Fruit fly (Drosophila melanogaster) whole organism, embryonic: Measurements from ENCODE around the gene Tbc1d22.
A peak's percentile ranks its signal among the peaks of the same experiment; 100 is the strongest.

Source experiments
- Ada2b ChIP-seq: fragments of 200-800 bp; sonication (Bioruptor generic); IDR thresholded peaks from 2 replicates; pipeline ENCODE4 v1.3.6; 2022; ENCODE audit warnings: missing biosample characterization, missing genetic modification characterization
- Atf6 ChIP-seq: fragments of 200-800 bp; sonication (Bioruptor generic); IDR thresholded peaks from 2 replicates; pipeline ENCODE4 v1.3.6; 2022; ENCODE audit warnings: missing biosample characterization, missing genetic modification characterization
- C15 ChIP-seq: fragments of 200-800 bp; sonication (Bioruptor generic); IDR thresholded peaks from 3 replicates; pipeline ENCODE4 v1.3.6; 2022; ENCODE audit warnings: missing biosample characterization, missing genetic modification characterization
- CG10654 ChIP-seq: fragments of 200-800 bp; sonication (Bioruptor generic); optimal IDR thresholded peaks from 2 replicates; lab custom pipeline; 2016; ENCODE audit warnings: missing biosample characterization, missing genetic modification characterization
- CG12104 ChIP-seq: fragments of 200-800 bp; sonication (Bioruptor generic); optimal IDR thresholded peaks from 3 replicates; lab custom pipeline; 2016; ENCODE audit warnings: missing biosample characterization, missing genetic modification characterization
- CG13123 ChIP-seq: fragments of 200-800 bp; sonication (Bioruptor generic); optimal IDR thresholded peaks from 2 replicates; lab custom pipeline; 2016; ENCODE audit warnings: missing biosample characterization, missing genetic modification characterization
- CG13287 ChIP-seq: fragments of 200-800 bp; sonication (Bioruptor generic); IDR thresholded peaks from 2 replicates; pipeline ENCODE4 v1.3.6; 2022; ENCODE audit warnings: missing biosample characterization, missing genetic modification characterization; ENCODE audit not compliant: partially characterized antibody
- CG13424 ChIP-seq: fragments of 200-800 bp; sonication (Bioruptor generic); optimal IDR thresholded peaks from 2 replicates; lab custom pipeline; 2019; ENCODE audit warnings: missing biosample characterization, mild to moderate bottlenecking, missing genetic modification characterization, moderate library complexity
- CG14860 ChIP-seq: fragments of 200-800 bp; sonication (Bioruptor generic); IDR thresholded peaks from 3 replicates; pipeline ENCODE4 v1.3.6; 2022; ENCODE audit warnings: missing biosample characterization, missing genetic modification characterization; ENCODE audit not compliant: partially characterized antibody
- CG15514 ChIP-seq: fragments of 200-800 bp; sonication (Bioruptor generic); optimal IDR thresholded peaks from 3 replicates; lab custom pipeline; 2017; ENCODE audit warnings: missing biosample characterization, missing genetic modification characterization, mild to moderate bottlenecking, moderate library complexity, missing genetic modification reagents
- CG18619 ChIP-seq: fragments of 200-800 bp; sonication (Bioruptor generic); optimal IDR thresholded peaks from 3 replicates; lab custom pipeline; 2017; ENCODE audit warnings: missing biosample characterization, mild to moderate bottlenecking, missing genetic modification characterization
- CG2116 ChIP-seq: fragments of 200-800 bp; sonication (Bioruptor generic); optimal IDR thresholded peaks from 3 replicates; lab custom pipeline; 2018; ENCODE audit warnings: missing biosample characterization, mild to moderate bottlenecking, missing genetic modification characterization
- CG2199 ChIP-seq: fragments of 200-800 bp; sonication (Bioruptor generic); IDR thresholded peaks from 3 replicates; pipeline ENCODE4 v1.3.6; 2022; ENCODE audit warnings: missing biosample characterization, missing genetic modification characterization
- CG2202 ChIP-seq: fragments of 200-800 bp; sonication (Bioruptor generic); optimal IDR thresholded peaks from 2 replicates; lab custom pipeline; 2018; ENCODE audit warnings: missing biosample characterization, mild to moderate bottlenecking, missing genetic modification characterization
- CG30403 ChIP-seq: fragments of 200-800 bp; sonication (Bioruptor generic); optimal IDR thresholded peaks from 3 replicates; lab custom pipeline; 2016; ENCODE audit warnings: missing biosample characterization, missing genetic modification characterization
- CG31441 ChIP-seq: fragments of 200-800 bp; sonication (Bioruptor generic); IDR thresholded peaks from 2 replicates; pipeline ENCODE4 v1.3.6; 2022; ENCODE audit warnings: missing biosample characterization, missing genetic modification characterization
- CG3726 ChIP-seq: fragments of 200-800 bp; sonication (Bioruptor generic); IDR thresholded peaks from 3 replicates; pipeline ENCODE4, ENCODE4 v1.3.6; 2022; ENCODE audit warnings: missing biosample characterization, missing genetic modification characterization
- CG3995 ChIP-seq: fragments of 200-800 bp; sonication (Bioruptor generic); optimal IDR thresholded peaks from 3 replicates; lab custom pipeline; 2016; ENCODE audit warnings: missing biosample characterization, missing genetic modification characterization
- CG7839 ChIP-seq: fragments of 200-800 bp; sonication (Bioruptor generic); optimal IDR thresholded peaks from 3 replicates; lab custom pipeline; 2018; ENCODE audit warnings: missing biosample characterization, mild to moderate bottlenecking, missing genetic modification characterization, moderate library complexity
- D ChIP-seq, 2 experiments: fragments of 200-800 bp in 1 of 2; fragments of >200 bp in 1 of 2; sonication (Bioruptor generic) in 1 of 2; optimal IDR thresholded peaks; 2 replicates in 1 of 2; 3 replicates in 1 of 2; lab custom pipeline; 2017; ENCODE audit warnings: mild to moderate bottlenecking in 1 of 2, missing biosample characterization in 1 of 2, missing genetic modification characterization in 1 of 2, missing genetic modification reagents in 1 of 2
- Doc2 ChIP-seq: fragments of 200-800 bp; sonication (Bioruptor generic); IDR thresholded peaks from 2 replicates; pipeline ENCODE4 v1.3.6; 2022; ENCODE audit warnings: missing biosample characterization, missing genetic modification characterization
- Dp ChIP-seq: fragments of 200-800 bp; sonication (Bioruptor generic); optimal IDR thresholded peaks from 2 replicates; lab custom pipeline; 2018; ENCODE audit warnings: missing biosample characterization, mild to moderate bottlenecking, missing genetic modification characterization, moderate library complexity
- Ets97D ChIP-seq: fragments of 200-800 bp; sonication (Bioruptor generic); optimal IDR thresholded peaks from 3 replicates; lab custom pipeline; 2016; ENCODE audit warnings: missing biosample characterization, missing genetic modification characterization
- Fer3 ChIP-seq: fragments of 200-800 bp; sonication (Bioruptor generic); optimal IDR thresholded peaks from 2 replicates; lab custom pipeline; 2018; ENCODE audit warnings: missing biosample characterization, mild to moderate bottlenecking, missing genetic modification characterization, moderate library complexity
- Hmr ChIP-seq: fragments of 200-800 bp; sonication (Bioruptor generic); optimal IDR thresholded peaks from 3 replicates; lab custom pipeline; 2017; ENCODE audit warnings: mild to moderate bottlenecking, missing biosample characterization, missing genetic modification reagents, missing genetic modification characterization
- Lhr ChIP-seq: fragments of 200-800 bp; sonication (Bioruptor generic); optimal IDR thresholded peaks from 3 replicates; lab custom pipeline; 2017; ENCODE audit warnings: mild to moderate bottlenecking, missing biosample characterization, missing genetic modification reagents, missing genetic modification characterization
- Oaz ChIP-seq: fragments of 200-800 bp; sonication (Bioruptor generic); IDR thresholded peaks from 2 replicates; pipeline ENCODE4 v1.3.6; 2022; ENCODE audit warnings: missing biosample characterization, missing genetic modification characterization
- PHDP ChIP-seq: fragments of 200-800 bp; sonication (Bioruptor generic); optimal IDR thresholded peaks from 3 replicates; lab custom pipeline; 2018; ENCODE audit warnings: missing biosample characterization, mild to moderate bottlenecking, missing genetic modification characterization, moderate library complexity
- Ravus ChIP-seq: fragments of 200-800 bp; sonication (Bioruptor generic); IDR thresholded peaks from 2 replicates; pipeline ENCODE4 v1.3.6; 2022; ENCODE audit warnings: missing biosample characterization, missing genetic modification characterization
- abd-A ChIP-seq: fragments of 200-800 bp; sonication (Bioruptor generic); optimal IDR thresholded peaks from 3 replicates; lab custom pipeline; 2019; ENCODE audit warnings: missing biosample characterization, mild to moderate bottlenecking, missing genetic modification characterization, moderate library complexity
- ac ChIP-seq: fragments of 200-800 bp; sonication (Bioruptor generic); optimal IDR thresholded peaks from 3 replicates; lab custom pipeline; 2017; ENCODE audit warnings: missing biosample characterization, mild to moderate bottlenecking, missing genetic modification characterization
- amos ChIP-seq: fragments of 200-800 bp; sonication (Bioruptor generic); IDR thresholded peaks from 2 replicates; pipeline ENCODE4 v1.3.6; 2022; ENCODE audit warnings: missing biosample characterization, missing genetic modification characterization; ENCODE audit not compliant: partially characterized antibody
- crp ChIP-seq, 2 experiments: fragments of 200-800 bp; sonication (Bioruptor generic); optimal IDR thresholded peaks; 2 replicates in 1 of 2; 3 replicates in 1 of 2; lab custom pipeline; 2017; ENCODE audit warnings: missing biosample characterization in 2 of 2, missing genetic modification characterization in 2 of 2, mild to moderate bottlenecking in 1 of 2, moderate library complexity in 1 of 2
- da ChIP-seq: fragments of 200-800 bp; sonication (Bioruptor generic); optimal IDR thresholded peaks from 2 replicates; lab custom pipeline; 2016; ENCODE audit warnings: missing biosample characterization, missing genetic modification characterization
- exex ChIP-seq: fragments of 200-800 bp; sonication (Bioruptor generic); optimal IDR thresholded peaks from 4 replicates; lab custom pipeline; 2018; ENCODE audit warnings: missing biosample characterization, mild to moderate bottlenecking, missing genetic modification characterization, moderate library complexity
- gem ChIP-seq: fragments of 200-800 bp; sonication (Bioruptor generic); optimal IDR thresholded peaks from 2 replicates; lab custom pipeline; 2019; ENCODE audit warnings: missing biosample characterization, mild to moderate bottlenecking, missing genetic modification characterization, moderate library complexity
- gfzf ChIP-seq: fragments of 200-800 bp; sonication (Bioruptor generic); optimal IDR thresholded peaks from 2 replicates; lab custom pipeline; 2016; ENCODE audit warnings: missing biosample characterization, mild to moderate bottlenecking, missing genetic modification characterization, moderate library complexity
- knrl ChIP-seq: fragments of 200-800 bp; sonication (Bioruptor generic); IDR thresholded peaks from 3 replicates; pipeline ENCODE4 v1.3.6; 2022; ENCODE audit warnings: missing biosample characterization, missing genetic modification characterization; ENCODE audit not compliant: partially characterized antibody
- mirr ChIP-seq: fragments of 200-800 bp; sonication (Bioruptor generic); optimal IDR thresholded peaks from 3 replicates; lab custom pipeline; 2018; ENCODE audit warnings: missing biosample characterization, mild to moderate bottlenecking, missing genetic modification characterization
- org-1 ChIP-seq: fragments of 200-800 bp; sonication (Bioruptor generic); optimal IDR thresholded peaks from 2 replicates; lab custom pipeline; 2017; ENCODE audit warnings: missing biosample characterization, missing genetic modification characterization
- otp ChIP-seq: fragments of 200-800 bp; sonication (Bioruptor generic); IDR thresholded peaks from 3 replicates; pipeline ENCODE4, ENCODE4 v1.3.6; 2022; ENCODE audit warnings: missing biosample characterization, missing genetic modification characterization
- pfk ChIP-seq: fragments of 200-800 bp; sonication (Bioruptor generic); optimal IDR thresholded peaks from 2 replicates; lab custom pipeline; 2018; ENCODE audit warnings: missing biosample characterization, mild to moderate bottlenecking, missing genetic modification characterization, moderate library complexity
- pzg ChIP-seq: fragments of 200-800 bp; sonication (Bioruptor generic); optimal IDR thresholded peaks from 3 replicates; lab custom pipeline; 2018; ENCODE audit warnings: missing biosample characterization, mild to moderate bottlenecking, missing genetic modification characterization, moderate library complexity
- sd ChIP-seq: fragments of 200-800 bp; sonication (Bioruptor generic); optimal IDR thresholded peaks from 3 replicates; lab custom pipeline; 2018; ENCODE audit warnings: missing biosample characterization, mild to moderate bottlenecking, missing genetic modification characterization, moderate library complexity
- slou ChIP-seq: fragments of 200-800 bp; sonication (Bioruptor generic); optimal IDR thresholded peaks from 3 replicates; lab custom pipeline; 2016; ENCODE audit warnings: missing biosample characterization, missing genetic modification characterization
- sob ChIP-seq: fragments of 200-800 bp; sonication (Bioruptor generic); IDR thresholded peaks from 2 replicates; pipeline ENCODE4 v1.3.6; 2022; ENCODE audit warnings: missing biosample characterization, missing genetic modification characterization
- stc ChIP-seq: fragments of 200-800 bp; sonication (Bioruptor generic); IDR thresholded peaks from 2 replicates; pipeline ENCODE4 v1.3.6; 2022; ENCODE audit warnings: missing biosample characterization, missing genetic modification characterization
- trem ChIP-seq: fragments of 200-800 bp; optimal IDR thresholded peaks from 3 replicates; lab custom pipeline; 2019; ENCODE audit warnings: missing biosample characterization, mild to moderate bottlenecking, missing genetic modification characterization, moderate library complexity

Gene Tbc1d22

DNA sequence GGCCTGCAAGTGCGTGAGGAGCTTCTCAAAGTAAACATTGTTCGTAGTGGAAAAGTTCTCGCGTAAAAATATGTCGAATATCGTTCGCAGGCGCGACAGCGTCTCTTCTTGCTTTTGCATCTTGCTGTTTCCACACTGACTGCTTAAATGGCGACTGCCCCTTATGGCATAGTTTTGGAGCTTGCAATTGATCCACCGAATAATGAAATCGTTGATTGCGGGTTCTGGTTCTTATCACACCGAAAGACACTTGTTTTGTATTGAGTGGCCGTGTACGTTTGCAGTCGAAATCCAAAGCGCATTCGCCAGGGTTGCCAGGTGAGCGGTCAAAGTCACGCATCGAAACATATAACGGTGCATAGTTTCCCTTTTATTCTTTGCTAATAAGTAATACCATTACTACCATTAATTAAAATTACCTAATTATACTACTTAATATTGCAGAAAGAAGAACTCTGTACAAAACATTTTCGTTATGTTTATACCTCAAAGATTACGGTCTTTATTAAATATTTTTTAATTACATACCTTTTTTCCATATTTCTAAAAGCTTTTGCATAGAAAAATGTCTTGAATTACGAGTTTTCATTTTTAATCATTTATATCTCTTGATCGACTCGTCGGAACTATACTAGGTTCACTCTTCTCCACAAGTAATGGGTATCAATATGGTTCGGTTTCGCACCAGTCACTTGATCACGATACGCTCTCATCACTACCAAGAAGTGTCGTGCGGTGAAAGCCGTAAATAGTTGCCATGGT is at the start of gene Tbc1d22, which contains the start of gene CG7044 (continued):
- no peak for TF ChIP-seq stc (GFP tag; lab: Robert Waterston, UW)
- TF ChIP-seq CG10654 (GFP tag; lab: Kevin White, UChicago) = peak; percentile 0
- TF ChIP-seq crp (GFP tag; optimal IDR thresholded peaks at IDR 0.05; lab: Kevin White, UChicago) = peak in 1 of 2 experiments; percentile 19
- TF ChIP-seq CG15514 (GFP tag; lab: Kevin White, UChicago) = no peak
- TF ChIP-seq Ets97D (GFP tag; lab: Kevin White, UChicago) = peak; percentile 13
- TF ChIP-seq Hmr (GFP tag; lab: Kevin White, UChicago) = no peak
- TF ChIP-seq Lhr (GFP tag; lab: Kevin White, UChicago) = peak; percentile 61
- no peak for TF ChIP-seq pfk
- no peak for TF ChIP-seq da
- peak; percentile 29 for TF ChIP-seq CG2116
- peak; percentile 63 for TF ChIP-seq CG13424
- no peak for TF ChIP-seq C15
- TF ChIP-seq Atf6 (GFP tag; lab: Robert Waterston, UW) = no peak
- TF ChIP-seq CG18619 (GFP tag; lab: Kevin White, UChicago) = peak; percentile 43
- TF ChIP-seq CG13287 (GFP tag; lab: Robert Waterston, UW) = 0 out of 2 replicates have a peak, but pooled peaks have one; percentile 7
- TF ChIP-seq knrl (GFP tag; lab: Robert Waterston, UW) = peak; percentile 53; the same call in 2 of the 3 replicates
- no peak for TF ChIP-seq D (optimal IDR thresholded peaks at IDR 0.05; lab: Kevin White, UChicago)
- no peak for TF ChIP-seq D (GFP tag; optimal IDR thresholded peaks at IDR 0.05; lab: Kevin White, UChicago)
- peak; percentile 21 for TF ChIP-seq pzg (GFP tag; lab: Kevin White, UChicago)
- TF ChIP-seq CG7839 = no peak
- TF ChIP-seq Fer3 (tag; lab: Kevin White, UChicago) = peak; percentile 26
- no peak for TF ChIP-seq sd (tag; lab: Kevin White, UChicago)
- 0 out of 3 replicates have a peak, but pooled peaks have one; percentile 34 for TF ChIP-seq CG2199 (GFP tag; lab: Robert Waterston, UW)
- TF ChIP-seq ac = no peak
- TF ChIP-seq trem (tag; lab: Kevin White, UChicago) = peak; percentile 12
- TF ChIP-seq Dp (GFP tag; lab: Kevin White, UChicago) = peak; percentile 16
- TF ChIP-seq CG3995 (GFP tag; lab: Kevin White, UChicago) = peak; percentile 96
- peak; percentile 47; the same call in 1 of the 3 replicates for TF ChIP-seq CG14860 (GFP tag; lab: Robert Waterston, UW)
- no peak for TF ChIP-seq Ravus
- TF ChIP-seq sob (GFP tag; lab: Robert Waterston, UW) = no peak
- peak; percentile 25 for TF ChIP-seq slou (GFP tag; lab: Kevin White, UChicago)
- TF ChIP-seq otp (GFP tag; lab: Robert Waterston, UW) = no peak
- peak; percentile 54 for TF ChIP-seq amos
- no peak for TF ChIP-seq Doc2 (GFP tag; lab: Robert Waterston, UW)
- TF ChIP-seq gfzf (GFP tag; lab: Kevin White, UChicago) = peak; percentile 75
- TF ChIP-seq CG13123 (GFP tag; lab: Kevin White, UChicago) = peak; percentile 32
- TF ChIP-seq CG12104 (GFP tag; lab: Kevin White, UChicago) = peak; percentile 40
- TF ChIP-seq exex = no peak
- peak; percentile 83 for TF ChIP-seq CG30403 (GFP tag; lab: Kevin White, UChicago)
- no peak for TF ChIP-seq Oaz
- no peak for TF ChIP-seq CG3726
- no peak for TF ChIP-seq mirr (GFP tag; lab: Kevin White, UChicago)
- peak; percentile 26 for TF ChIP-seq PHDP (tag; lab: Kevin White, UChicago)
- TF ChIP-seq abd-A (tag; lab: Kevin White, UChicago) = no peak
- peak; percentile 78 for TF ChIP-seq CG31441 (GFP tag; lab: Robert Waterston, UW)
- TF ChIP-seq Ada2b (GFP tag; lab: Robert Waterston, UW) = no peak
- TF ChIP-seq org-1 (GFP tag; lab: Kevin White, UChicago) = no peak
- TF ChIP-seq gem (tag; lab: Kevin White, UChicago) = peak; percentile 66
- no peak for TF ChIP-seq CG2202 (tag; lab: Kevin White, UChicago)
